Worm (Caenorhabditis elegans): ENCODE data around the gene F15E6.3.

F15E6.3 gene

DNA sequence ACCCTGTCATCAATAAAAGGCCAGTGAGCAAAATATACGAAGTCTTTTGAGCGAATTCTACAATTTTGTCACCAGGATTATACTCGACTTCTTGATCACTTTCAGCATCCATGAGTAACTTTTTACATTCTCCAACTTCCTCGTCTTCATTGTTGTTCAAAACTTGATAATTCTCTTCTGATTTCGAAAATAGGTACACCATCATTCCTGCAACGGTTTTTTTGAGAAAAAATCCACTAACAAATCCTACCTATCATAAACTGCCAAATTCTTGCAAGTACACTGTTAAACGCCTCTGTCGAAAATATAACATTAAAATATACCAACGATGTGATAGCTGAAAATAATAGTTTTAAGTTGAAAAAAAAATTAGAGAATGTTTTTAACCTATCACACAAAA is 50.1 kb downstream of the F15E6.3 start:
- TF ChIP-seq ama-1 (optimal IDR thresholded peaks at IDR 0.05) (no peak), mbf-1 (tag; optimal IDR thresholded peaks at IDR 0.05) (no peak), ztf-4 (tag; optimal IDR thresholded peaks at IDR 0.05) (no peak), zag-1 (tag; optimal IDR thresholded peaks at IDR 0.05) (no peak), nhr-6 (tag; optimal IDR thresholded peaks at IDR 0.05) (no peak), sma-9 (GFP tag; optimal IDR thresholded peaks at IDR 0.05) (no peak), sma-9 (tag; optimal IDR thresholded peaks at IDR 0.05) (no peak)

Measured in whole organism, L2 larva.